Worm (Caenorhabditis elegans): Measurements from ENCODE around the gene srbc-19.

Gene srbc-19

DNA sequence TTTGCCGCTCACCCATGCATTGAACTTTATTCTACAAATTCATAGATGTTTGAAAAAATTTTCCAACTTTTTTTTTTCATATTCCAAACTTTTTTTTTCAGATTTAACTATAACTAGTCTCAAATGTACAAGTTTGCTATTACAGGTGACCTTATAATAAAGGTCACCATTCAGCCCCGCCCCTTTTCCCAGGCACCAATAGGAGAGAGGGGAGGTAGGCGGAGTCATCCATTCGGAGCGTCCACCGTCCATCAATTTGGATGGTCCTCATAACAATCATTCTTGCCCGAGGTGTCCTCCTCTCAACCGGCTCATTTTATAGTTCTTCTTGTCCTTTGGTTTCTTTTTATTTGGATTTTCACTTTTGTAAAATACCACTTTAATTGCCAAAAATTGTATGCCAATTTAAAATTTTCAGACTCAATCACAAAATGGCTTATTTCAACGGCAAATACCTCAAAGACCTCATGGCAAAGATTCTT lies 21.3 kb upstream of the srbc-19 start, which contains the start of gene Y5H2B.3:
Gene Y5H2B.3 (plus strand): TSS at position 432 of the 482 bp plus-strand sequence.
- TF ChIP-seq hmbx-1 (tag; optimal IDR thresholded peaks at IDR 0.05) (no peak), F13C5.2 (tag; optimal IDR thresholded peaks at IDR 0.05) (no peak), aly-1 (tag; optimal IDR thresholded peaks at IDR 0.05) (no peak), tbx-11 (GFP tag; IDR thresholded peaks at IDR 0.05) (no peak), hmg-4 (GFP tag; optimal IDR thresholded peaks at IDR 0.05) (no peak), ama-1 (optimal IDR thresholded peaks at IDR 0.05) (no peak), flt-1 (GFP tag; IDR thresholded peaks at IDR 0.05) (no peak), ceh-36 (tag; optimal IDR thresholded peaks at IDR 0.05) (no peak), ets-7 (tag; optimal IDR thresholded peaks at IDR 0.05) (no peak), tra-4 (tag; optimal IDR thresholded peaks at IDR 0.05) (no peak), ceh-13 (GFP tag; optimal IDR thresholded peaks at IDR 0.05) (no peak), scrt-1 (GFP tag; IDR thresholded peaks at IDR 0.05) (no peak)

- no peak for TF ChIP-seq ama-1 (optimal IDR thresholded peaks at IDR 0.05)
- no peak for TF ChIP-seq scrt-1 (GFP tag; IDR thresholded peaks at IDR 0.05)
- TF ChIP-seq flt-1 (GFP tag; IDR thresholded peaks at IDR 0.05) = no peak
Measured at ce11 chrV:2185486-2185885, 18.9 kb upstream of the srbc-19 start.

DNA sequence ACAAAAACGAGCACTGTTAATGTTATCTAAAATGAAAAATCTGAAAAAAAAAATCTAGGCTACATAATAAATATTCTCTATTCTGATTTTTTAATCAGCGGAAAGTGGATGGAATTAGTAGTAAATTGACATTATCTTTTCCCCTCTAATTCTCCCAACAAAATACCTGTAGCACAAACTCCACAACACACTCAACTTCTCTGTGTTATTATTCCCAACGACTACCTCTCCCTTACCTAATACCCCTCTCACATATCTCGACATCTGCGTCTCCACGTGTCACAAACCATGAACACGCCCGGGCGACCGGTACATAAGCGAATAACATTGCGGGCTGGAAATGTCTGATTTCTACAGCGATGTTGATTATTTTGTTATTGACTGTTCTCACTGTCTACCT lies 16.6 kb upstream of the srbc-19 start, which contains the start of gene cyp-33C2:
Gene cyp-33C2 (plus strand): TSS at position 327 of the 400 bp plus-strand sequence.
- TF ChIP-seq ceh-36 (tag; optimal IDR thresholded peaks at IDR 0.05) (no peak), hnd-1 (tag; optimal IDR thresholded peaks at IDR 0.05) (no peak), tra-4 (tag; optimal IDR thresholded peaks at IDR 0.05) (no peak), flt-1 (GFP tag; IDR thresholded peaks at IDR 0.05) (no peak), sea-1 (GFP tag; conservative IDR thresholded peaks at IDR 0.05) (no peak), aly-1 (tag; optimal IDR thresholded peaks at IDR 0.05) (no peak), B0310.2 (tag; optimal IDR thresholded peaks at IDR 0.05) (no peak), tbx-11 (GFP tag; IDR thresholded peaks at IDR 0.05) (no peak), F13C5.2 (tag; optimal IDR thresholded peaks at IDR 0.05) (no peak), scrt-1 (GFP tag; IDR thresholded peaks at IDR 0.05) (no peak), ama-1 (optimal IDR thresholded peaks at IDR 0.05) (no peak), ets-7 (tag; optimal IDR thresholded peaks at IDR 0.05) (no peak), hmg-4 (GFP tag; optimal IDR thresholded peaks at IDR 0.05) (no peak), ceh-13 (GFP tag; optimal IDR thresholded peaks at IDR 0.05) (no peak), pes-1 (GFP tag; IDR thresholded peaks at IDR 0.05) (no peak)

DNA sequence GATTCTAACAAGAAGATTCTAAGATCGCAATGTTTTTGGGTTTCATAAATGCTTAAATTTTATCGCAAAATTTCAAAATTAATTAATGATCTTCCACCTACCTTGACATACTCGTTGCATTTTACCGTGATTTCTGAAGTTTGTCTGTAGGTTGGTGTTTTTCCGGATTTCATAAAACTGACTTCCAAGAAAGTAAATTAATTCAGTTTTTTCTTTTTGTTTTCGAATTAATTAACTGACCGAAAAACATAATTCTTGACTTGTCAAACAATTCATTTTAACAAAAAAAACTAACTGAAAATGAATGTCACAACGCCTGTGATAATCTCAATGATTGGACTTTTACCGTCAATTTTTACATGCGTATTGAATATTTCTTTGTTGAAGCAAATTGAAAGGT lies 15.2 kb upstream of the srbc-19 start, which contains the start of gene srbc-16:
Gene srbc-16 (plus strand): TSS at position 301 of the 400 bp plus-strand sequence.
- no peak for TF ChIP-seq ets-7 (tag; optimal IDR thresholded peaks at IDR 0.05)
- no peak for TF ChIP-seq aly-1 (tag; optimal IDR thresholded peaks at IDR 0.05)
- TF ChIP-seq tra-4 (tag; optimal IDR thresholded peaks at IDR 0.05) = no peak
- no peak for TF ChIP-seq ama-1 (optimal IDR thresholded peaks at IDR 0.05)
- no peak for TF ChIP-seq tbx-11 (GFP tag; IDR thresholded peaks at IDR 0.05)
- TF ChIP-seq F13C5.2 (tag; optimal IDR thresholded peaks at IDR 0.05) = no peak
- no peak for TF ChIP-seq pes-1 (GFP tag; IDR thresholded peaks at IDR 0.05)
- TF ChIP-seq flt-1 (GFP tag; IDR thresholded peaks at IDR 0.05) = no peak
- no peak for TF ChIP-seq hnd-1 (tag; optimal IDR thresholded peaks at IDR 0.05)
- TF ChIP-seq sea-1 (GFP tag; conservative IDR thresholded peaks at IDR 0.05) = no peak
- no peak for TF ChIP-seq B0310.2 (tag; optimal IDR thresholded peaks at IDR 0.05)
- TF ChIP-seq ceh-36 (tag; optimal IDR thresholded peaks at IDR 0.05) = no peak
- no peak for TF ChIP-seq tbx-37 (GFP tag; conservative IDR thresholded peaks at IDR 0.05)
- TF ChIP-seq hmg-4 (GFP tag; optimal IDR thresholded peaks at IDR 0.05) = no peak
- no peak for TF ChIP-seq ceh-13 (GFP tag; optimal IDR thresholded peaks at IDR 0.05)
- no peak for TF ChIP-seq scrt-1 (GFP tag; IDR thresholded peaks at IDR 0.05)
- TF ChIP-seq hmbx-1 (tag; optimal IDR thresholded peaks at IDR 0.05) = no peak

ce11 chrV:2179214-2179613 lies 12.6 kb upstream of the srbc-19 start, which contains the start of gene cyp-33C1:
cyp-33C1 (plus strand) TSS chrV:2179514.
- TF ChIP-seq ceh-36 (tag; optimal IDR thresholded peaks at IDR 0.05) (no peak), B0310.2 (tag; optimal IDR thresholded peaks at IDR 0.05) (no peak), hmbx-1 (tag; optimal IDR thresholded peaks at IDR 0.05) (no peak), tbx-11 (GFP tag; IDR thresholded peaks at IDR 0.05) (no peak), sea-1 (GFP tag; conservative IDR thresholded peaks at IDR 0.05) (no peak), aly-1 (tag; optimal IDR thresholded peaks at IDR 0.05) (no peak), hnd-1 (tag; optimal IDR thresholded peaks at IDR 0.05) (no peak), tbx-37 (GFP tag; conservative IDR thresholded peaks at IDR 0.05) (no peak), tra-4 (tag; optimal IDR thresholded peaks at IDR 0.05) (no peak), ets-7 (tag; optimal IDR thresholded peaks at IDR 0.05) (no peak), hmg-4 (GFP tag; optimal IDR thresholded peaks at IDR 0.05) (no peak), ama-1 (optimal IDR thresholded peaks at IDR 0.05) (no peak), flt-1 (GFP tag; IDR thresholded peaks at IDR 0.05) (no peak), F13C5.2 (tag; optimal IDR thresholded peaks at IDR 0.05) (no peak), pes-1 (GFP tag; IDR thresholded peaks at IDR 0.05) (no peak)

DNA sequence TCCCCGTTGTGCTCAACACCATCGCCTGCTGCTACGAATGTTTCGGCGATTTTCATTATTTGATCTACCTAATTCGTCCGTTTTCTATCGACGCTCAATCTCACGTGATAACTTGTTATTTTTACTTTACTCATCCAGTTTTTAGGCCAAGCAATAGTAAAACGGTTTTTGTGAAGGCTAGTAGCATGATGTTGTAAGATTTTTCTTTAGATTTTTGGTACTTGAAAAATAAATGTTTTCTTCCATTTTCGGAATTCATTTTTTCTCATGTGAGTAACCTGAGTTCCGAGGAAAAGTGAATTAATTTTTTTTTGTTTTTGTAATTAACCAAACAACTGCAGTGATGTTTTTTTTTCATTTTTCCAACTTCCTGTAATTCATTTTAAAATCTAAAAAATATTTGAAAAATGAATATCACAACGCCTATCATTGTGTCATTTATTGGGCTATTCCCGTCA lies 10.8 kb upstream of the srbc-19 start, which contains the start of gene srbc-17:
Gene srbc-17 (plus strand): TSS at position 408 of the 458 bp plus-strand sequence.
- TF ChIP-seq ceh-36 (tag; optimal IDR thresholded peaks at IDR 0.05) = no peak
- TF ChIP-seq hmg-4 (GFP tag; optimal IDR thresholded peaks at IDR 0.05) = no peak
- TF ChIP-seq F13C5.2 (tag; optimal IDR thresholded peaks at IDR 0.05) = no peak
- TF ChIP-seq ets-7 (tag; optimal IDR thresholded peaks at IDR 0.05) = no peak
- no peak for TF ChIP-seq aly-1 (tag; optimal IDR thresholded peaks at IDR 0.05)
- no peak for TF ChIP-seq flt-1 (GFP tag; IDR thresholded peaks at IDR 0.05)
- no peak for TF ChIP-seq hnd-1 (tag; optimal IDR thresholded peaks at IDR 0.05)
- no peak for TF ChIP-seq tbx-37 (GFP tag; conservative IDR thresholded peaks at IDR 0.05)
- no peak for TF ChIP-seq scrt-1 (GFP tag; IDR thresholded peaks at IDR 0.05)
- no peak for TF ChIP-seq sea-1 (GFP tag; conservative IDR thresholded peaks at IDR 0.05)
- TF ChIP-seq tbx-11 (GFP tag; IDR thresholded peaks at IDR 0.05) = no peak
- TF ChIP-seq B0310.2 (tag; optimal IDR thresholded peaks at IDR 0.05) = no peak
- no peak for TF ChIP-seq ama-1 (optimal IDR thresholded peaks at IDR 0.05)
- TF ChIP-seq hmbx-1 (tag; optimal IDR thresholded peaks at IDR 0.05) = no peak
- TF ChIP-seq pes-1 (GFP tag; IDR thresholded peaks at IDR 0.05) = no peak

DNA sequence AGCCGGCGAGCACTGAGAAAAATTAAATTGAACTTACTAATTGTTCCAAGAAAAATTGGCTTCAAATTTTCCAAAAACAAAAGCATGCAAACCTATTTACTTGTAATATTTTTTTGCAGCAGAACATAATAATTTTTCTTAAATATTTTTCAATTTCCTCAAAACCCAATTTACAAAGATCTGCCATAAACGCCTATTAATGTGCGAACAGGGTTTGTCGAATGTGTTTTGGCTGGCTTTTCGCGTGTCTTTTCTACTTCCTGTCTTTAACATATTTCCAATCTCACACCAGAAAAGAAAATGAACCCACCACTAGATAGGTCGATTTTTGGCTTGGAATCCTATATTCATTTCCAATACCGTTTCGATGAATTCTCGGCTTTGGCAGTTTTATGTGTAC lies 8.7 kb upstream of the srbc-19 start, which contains the start of gene C45H4.18:
Gene C45H4.18 (plus strand): TSS at position 301 of the 400 bp plus-strand sequence.
- TF ChIP-seq tbx-37 (GFP tag; conservative IDR thresholded peaks at IDR 0.05) = no peak
- TF ChIP-seq ama-1 (optimal IDR thresholded peaks at IDR 0.05) = no peak
- TF ChIP-seq sea-1 (GFP tag; conservative IDR thresholded peaks at IDR 0.05) = no peak
- TF ChIP-seq hmbx-1 (tag; optimal IDR thresholded peaks at IDR 0.05) = no peak
- no peak for TF ChIP-seq ets-7 (tag; optimal IDR thresholded peaks at IDR 0.05)
- no peak for TF ChIP-seq flt-1 (GFP tag; IDR thresholded peaks at IDR 0.05)
- TF ChIP-seq tbx-11 (GFP tag; IDR thresholded peaks at IDR 0.05) = no peak
- no peak for TF ChIP-seq F13C5.2 (tag; optimal IDR thresholded peaks at IDR 0.05)

Measured in whole organism, early embryonic.